Fruit fly (Drosophila melanogaster): ENCODE measurements around the gene CG33181.

dm6 chrX:8505023-8505604 is 16.0 kb downstream of the CG33181 start:
- TF ChIP-seq pan (optimal IDR thresholded peaks at IDR 0.05) (no peak), psq (optimal IDR thresholded peaks at IDR 0.05) (no peak)
